Fruit fly (Drosophila melanogaster) whole organism, embryonic: ENCODE measurements around the gene Cln7.

Experiments
- ATbp ChIP-seq: fragments of 200-800 bp; sonication (Bioruptor generic); optimal IDR thresholded peaks from 2 replicates; lab custom pipeline; 2017; ENCODE audit warnings: missing biosample characterization, mild to moderate bottlenecking, missing genetic modification characterization, missing genetic modification reagents
- Atf3 ChIP-seq: fragments of 200-800 bp; sonication (Bioruptor generic); optimal IDR thresholded peaks from 3 replicates; lab custom pipeline; 2016; ENCODE audit warnings: missing biosample characterization, missing genetic modification characterization
- CG1024 ChIP-seq: fragments of 200-800 bp; sonication (Bioruptor generic); IDR thresholded peaks from 2 replicates; pipeline ENCODE4 v1.3.6; 2022; ENCODE audit warnings: missing biosample characterization, missing genetic modification characterization
- CG11398 ChIP-seq: fragments of 200-800 bp; sonication (Bioruptor generic); optimal IDR thresholded peaks from 2 replicates; lab custom pipeline; 2016; ENCODE audit warnings: missing biosample characterization, missing genetic modification characterization
- CG12942 ChIP-seq: fragments of 200-800 bp; sonication (Bioruptor generic); optimal IDR thresholded peaks from 3 replicates; lab custom pipeline; 2016; ENCODE audit warnings: missing biosample characterization, missing genetic modification characterization
- CG14014 ChIP-seq: fragments of 200-800 bp; sonication (Bioruptor generic); IDR thresholded peaks from 2 replicates; pipeline ENCODE4 v1.3.6; 2022; ENCODE audit warnings: missing biosample characterization, missing genetic modification characterization
- CG16813 ChIP-seq: fragments of 200-800 bp; sonication (Bioruptor generic); IDR thresholded peaks from 3 replicates; pipeline ENCODE4 v1.3.6; 2022; ENCODE audit warnings: missing biosample characterization, missing genetic modification characterization; ENCODE audit not compliant: partially characterized antibody
- CG17568 ChIP-seq: fragments of 200-800 bp; sonication (Bioruptor generic); optimal IDR thresholded peaks from 2 replicates; lab custom pipeline; 2018; ENCODE audit warnings: missing biosample characterization, mild to moderate bottlenecking, missing genetic modification characterization, moderate library complexity
- CG1792 ChIP-seq: fragments of 200-800 bp; sonication (Bioruptor generic); optimal IDR thresholded peaks from 2 replicates; lab custom pipeline; 2016; ENCODE audit warnings: missing biosample characterization, missing genetic modification characterization
- CG1832 ChIP-seq: fragments of 200-800 bp; sonication (Bioruptor generic); optimal IDR thresholded peaks from 2 replicates; lab custom pipeline; 2017; ENCODE audit warnings: missing biosample characterization, mild to moderate bottlenecking, missing genetic modification characterization, inconsistent platforms
- CG18764 ChIP-seq: fragments of 200-800 bp; sonication (Bioruptor generic); optimal IDR thresholded peaks from 3 replicates; lab custom pipeline; 2016; ENCODE audit warnings: missing biosample characterization, missing genetic modification characterization
- CG3065 ChIP-seq: fragments of 200-800 bp; sonication (Bioruptor generic); optimal IDR thresholded peaks from 2 replicates; lab custom pipeline; 2016; ENCODE audit warnings: missing biosample characterization, missing genetic modification characterization
- CG32767 ChIP-seq: fragments of 200-800 bp; sonication (Bioruptor generic); IDR thresholded peaks from 2 replicates; pipeline ENCODE4 v1.3.6; 2022; ENCODE audit warnings: missing biosample characterization, missing genetic modification characterization
- CG34422 ChIP-seq: fragments of 200-800 bp; sonication (Bioruptor generic); IDR thresholded peaks from 3 replicates; pipeline ENCODE4 v1.3.6; 2022; ENCODE audit warnings: missing biosample characterization, missing genetic modification characterization
- CG4328 ChIP-seq: fragments of 200-800 bp; sonication (Bioruptor generic); optimal IDR thresholded peaks from 3 replicates; lab custom pipeline; 2017; ENCODE audit warnings: missing biosample characterization, missing genetic modification reagents, missing genetic modification characterization
- CG4707 ChIP-seq: fragments of 200-800 bp; sonication (Bioruptor generic); optimal IDR thresholded peaks from 2 replicates; lab custom pipeline; 2018; ENCODE audit warnings: missing biosample characterization, mild to moderate bottlenecking, missing genetic modification characterization, moderate library complexity
- CG6175 ChIP-seq: fragments of 200-800 bp; sonication (Bioruptor generic); IDR thresholded peaks from 3 replicates; pipeline ENCODE4 v1.3.6; 2022; ENCODE audit warnings: missing biosample characterization, missing genetic modification characterization
- CG6854 ChIP-seq: fragments of 200-800 bp; sonication (Bioruptor generic); optimal IDR thresholded peaks from 3 replicates; lab custom pipeline; 2017; ENCODE audit warnings: missing biosample characterization, mild to moderate bottlenecking, missing genetic modification characterization
- CG7786 ChIP-seq: fragments of 200-800 bp; sonication (Bioruptor generic); optimal IDR thresholded peaks from 2 replicates; lab custom pipeline; 2016; ENCODE audit warnings: missing biosample characterization, missing genetic modification characterization
- CG7928 ChIP-seq: fragments of 200-800 bp; sonication (Bioruptor generic); optimal IDR thresholded peaks from 2 replicates; lab custom pipeline; 2017; ENCODE audit warnings: missing biosample characterization, mild to moderate bottlenecking, missing genetic modification characterization
- CG8281 ChIP-seq: fragments of 200-800 bp; sonication (Bioruptor generic); optimal IDR thresholded peaks from 2 replicates; lab custom pipeline; 2018; ENCODE audit warnings: missing biosample characterization, mild to moderate bottlenecking, missing genetic modification characterization, moderate library complexity
- CG9797 ChIP-seq: fragments of 200-800 bp; sonication (Bioruptor generic); optimal IDR thresholded peaks from 3 replicates; lab custom pipeline; 2018; ENCODE audit warnings: missing biosample characterization, mild to moderate bottlenecking, missing genetic modification characterization
- CG9817 ChIP-seq: fragments of 200-800 bp; sonication (Bioruptor generic); optimal IDR thresholded peaks from 2 replicates; lab custom pipeline; 2018; ENCODE audit warnings: missing biosample characterization, mild to moderate bottlenecking, missing genetic modification characterization, moderate library complexity
- CHES-1-like ChIP-seq: fragments of 200-800 bp; sonication (Bioruptor generic); optimal IDR thresholded peaks from 2 replicates; lab custom pipeline; 2016; ENCODE audit warnings: missing biosample characterization, missing genetic modification characterization
- D ChIP-seq, 2 experiments: fragments of 200-800 bp in 1 of 2; fragments of >200 bp in 1 of 2; sonication (Bioruptor generic) in 1 of 2; optimal IDR thresholded peaks; 2 replicates in 1 of 2; 3 replicates in 1 of 2; lab custom pipeline; 2017; ENCODE audit warnings: mild to moderate bottlenecking in 1 of 2, missing biosample characterization in 1 of 2, missing genetic modification characterization in 1 of 2, missing genetic modification reagents in 1 of 2
- Dek ChIP-seq: fragments of 200-800 bp; sonication (Bioruptor generic); optimal IDR thresholded peaks from 3 replicates; lab custom pipeline; 2019; ENCODE audit warnings: missing biosample characterization, mild to moderate bottlenecking, missing genetic modification characterization, moderate library complexity
- Dp ChIP-seq: fragments of 200-800 bp; sonication (Bioruptor generic); optimal IDR thresholded peaks from 2 replicates; lab custom pipeline; 2018; ENCODE audit warnings: missing biosample characterization, mild to moderate bottlenecking, missing genetic modification characterization, moderate library complexity
- Elba2 ChIP-seq: fragments of 200-800 bp; sonication (Bioruptor generic); optimal IDR thresholded peaks from 3 replicates; lab custom pipeline; 2016; ENCODE audit warnings: missing biosample characterization, missing genetic modification characterization
- Kr ChIP-seq: fragments of 200-800 bp; sonication (Bioruptor generic); optimal IDR thresholded peaks from 2 replicates; lab custom pipeline; 2017; ENCODE audit warnings: missing biosample characterization, mild to moderate bottlenecking, missing genetic modification characterization
- NC2α ChIP-seq: fragments of 200-800 bp; sonication (Bioruptor generic); optimal IDR thresholded peaks from 2 replicates; lab custom pipeline; 2016; ENCODE audit warnings: missing biosample characterization, missing genetic modification characterization
- NFAT ChIP-seq: fragments of 200-800 bp; sonication (Bioruptor generic); IDR thresholded peaks from 2 replicates; pipeline ENCODE4 v1.3.6; 2022; ENCODE audit warnings: missing biosample characterization, missing genetic modification characterization
- NfI ChIP-seq: fragments of 200-800 bp; sonication (Bioruptor generic); optimal IDR thresholded peaks from 3 replicates; lab custom pipeline; 2018; ENCODE audit warnings: missing biosample characterization, mild to moderate bottlenecking, missing genetic modification characterization, moderate library complexity
- Ravus ChIP-seq: fragments of 200-800 bp; sonication (Bioruptor generic); IDR thresholded peaks from 2 replicates; pipeline ENCODE4 v1.3.6; 2022; ENCODE audit warnings: missing biosample characterization, missing genetic modification characterization
- Rx ChIP-seq: fragments of 200-800 bp; sonication (Bioruptor generic); IDR thresholded peaks from 2 replicates; pipeline ENCODE4 v1.3.6; 2022; ENCODE audit warnings: missing biosample characterization, missing genetic modification characterization
- Ssrp ChIP-seq: fragments of 200-800 bp; sonication (Bioruptor generic); optimal IDR thresholded peaks from 2 replicates; lab custom pipeline; 2018; ENCODE audit warnings: missing biosample characterization, mild to moderate bottlenecking, missing genetic modification characterization, moderate library complexity
- YL-1 ChIP-seq: fragments of 200-800 bp; sonication (Bioruptor generic); optimal IDR thresholded peaks from 3 replicates; lab custom pipeline; 2017; ENCODE audit warnings: missing biosample characterization, mild to moderate bottlenecking, missing genetic modification characterization
- ato ChIP-seq: fragments of 200-800 bp; sonication (Bioruptor generic); IDR thresholded peaks from 2 replicates; pipeline ENCODE4 v1.3.6; 2022; ENCODE audit warnings: missing biosample characterization, missing genetic modification characterization; ENCODE audit not compliant: partially characterized antibody
- bab2 ChIP-seq: fragments of 200-800 bp; sonication (Bioruptor generic); optimal IDR thresholded peaks from 2 replicates; lab custom pipeline; 2016; ENCODE audit warnings: missing biosample characterization, missing genetic modification characterization
- esg ChIP-seq: fragments of 200-800 bp; sonication (Bioruptor generic); conservative IDR thresholded peaks from 2 replicates; pipeline ENCODE4 v1.3.6; 2022; ENCODE audit warnings: missing biosample characterization, missing genetic modification characterization
- fd102C ChIP-seq: fragments of 200-800 bp; sonication (Bioruptor generic); optimal IDR thresholded peaks from 2 replicates; lab custom pipeline; 2018; ENCODE audit warnings: missing biosample characterization, mild to moderate bottlenecking, missing genetic modification characterization, moderate library complexity
- fd3F ChIP-seq: fragments of 200-800 bp; sonication (Bioruptor generic); optimal IDR thresholded peaks from 2 replicates; lab custom pipeline; 2018; ENCODE audit warnings: missing biosample characterization, mild to moderate bottlenecking, missing genetic modification characterization, moderate library complexity
- jumu ChIP-seq: fragments of 200-800 bp; sonication (Bioruptor generic); optimal IDR thresholded peaks from 3 replicates; lab custom pipeline; 2016; ENCODE audit warnings: missing biosample characterization, missing genetic modification characterization
- pzg ChIP-seq: fragments of 200-800 bp; sonication (Bioruptor generic); optimal IDR thresholded peaks from 3 replicates; lab custom pipeline; 2018; ENCODE audit warnings: missing biosample characterization, mild to moderate bottlenecking, missing genetic modification characterization, moderate library complexity
- run ChIP-seq: fragments of 200-800 bp; sonication (Bioruptor generic); optimal IDR thresholded peaks from 3 replicates; lab custom pipeline; 2018; ENCODE audit warnings: missing biosample characterization, mild to moderate bottlenecking, missing genetic modification characterization
- scrt ChIP-seq: fragments of 200-800 bp; sonication (Bioruptor generic); optimal IDR thresholded peaks from 2 replicates; lab custom pipeline; 2018; ENCODE audit warnings: missing biosample characterization, mild to moderate bottlenecking, missing genetic modification characterization, moderate library complexity
- sim ChIP-seq: fragments of 200-800 bp; sonication (Bioruptor generic); IDR thresholded peaks from 2 replicates; pipeline ENCODE4 v1.3.6; 2022; ENCODE audit warnings: missing biosample characterization, missing genetic modification characterization
- slou ChIP-seq: fragments of 200-800 bp; sonication (Bioruptor generic); optimal IDR thresholded peaks from 3 replicates; lab custom pipeline; 2016; ENCODE audit warnings: missing biosample characterization, missing genetic modification characterization
- toy ChIP-seq: fragments of 200-800 bp; sonication (Bioruptor generic); IDR thresholded peaks from 2 replicates; pipeline ENCODE4 v1.3.6; 2022; ENCODE audit warnings: missing biosample characterization, missing genetic modification characterization
- ttk ChIP-seq: fragments of 200-800 bp; sonication (Bioruptor generic); IDR thresholded peaks from 2 replicates; pipeline ENCODE4 v2.1.2; 2022; ENCODE audit warnings: missing biosample characterization, missing genetic modification characterization
- unpg ChIP-seq: fragments of 200-800 bp; sonication (Bioruptor generic); optimal IDR thresholded peaks from 3 replicates; lab custom pipeline; 2018; ENCODE audit warnings: missing biosample characterization, mild to moderate bottlenecking, missing genetic modification characterization, moderate library complexity
- wek ChIP-seq: fragments of 200-800 bp; sonication (Bioruptor generic); optimal IDR thresholded peaks from 3 replicates; lab custom pipeline; 2018; ENCODE audit warnings: missing biosample characterization, mild to moderate bottlenecking, missing genetic modification characterization, moderate library complexity

The Cln7 gene

DNA sequence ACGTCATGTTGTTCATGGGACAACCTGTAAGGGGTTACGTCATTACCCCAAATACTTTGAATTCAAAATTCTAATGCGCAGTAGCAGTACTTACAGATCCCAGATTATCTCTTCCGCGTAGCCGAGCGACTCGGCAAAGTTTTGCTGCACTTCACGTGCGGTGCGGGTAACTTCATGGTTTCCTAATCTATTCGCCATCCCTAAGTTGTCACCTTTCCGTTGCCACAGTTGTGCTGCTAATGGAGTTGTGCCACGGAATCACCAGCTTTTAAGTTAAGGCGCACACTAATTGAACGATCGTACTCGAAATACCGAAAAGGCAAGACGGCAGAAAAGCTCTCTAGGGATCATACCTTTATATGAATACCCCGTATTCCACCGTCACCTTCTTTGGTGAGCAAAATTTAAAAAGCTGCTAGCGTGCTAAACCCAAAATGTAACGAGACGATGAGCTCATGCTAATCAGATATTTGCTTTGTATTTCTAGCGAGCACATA is 14.9 kb upstream of the Cln7 start, which contains the start of gene pst (continued):
- TF ChIP-seq CG14014: no peak
- TF ChIP-seq sim (GFP tag; lab: Robert Waterston, UW): no peak
- TF ChIP-seq CG3065 (GFP tag; lab: Kevin White, UChicago): no peak
- no peak for TF ChIP-seq CG4707 (GFP tag; lab: Kevin White, UChicago)
- no peak for TF ChIP-seq CG9817
- TF ChIP-seq NFAT (GFP tag; lab: Robert Waterston, UW): peak; percentile 44; the same call in 1 of the 2 replicates
- no peak for TF ChIP-seq Ravus (GFP tag; lab: Robert Waterston, UW)
- TF ChIP-seq CG9797 (GFP tag; lab: Kevin White, UChicago): no peak
- TF ChIP-seq Atf3: peak; percentile 22
- no peak for TF ChIP-seq scrt (GFP tag; lab: Kevin White, UChicago)
- no peak for TF ChIP-seq CG1792 (GFP tag; lab: Kevin White, UChicago)
- no peak for TF ChIP-seq NfI (GFP tag; lab: Kevin White, UChicago)
- no peak for TF ChIP-seq toy (GFP tag; lab: Robert Waterston, UW)
- TF ChIP-seq run (tag; lab: Kevin White, UChicago): no peak
- peak; percentile 14 for TF ChIP-seq NC2α (GFP tag; lab: Kevin White, UChicago)
- no peak for TF ChIP-seq jumu (GFP tag; lab: Kevin White, UChicago)
- no peak for TF ChIP-seq CG16813 (GFP tag; lab: Robert Waterston, UW)
- no peak for TF ChIP-seq Kr (GFP tag; lab: Kevin White, UChicago)
- TF ChIP-seq esg (GFP tag; lab: Robert Waterston, UW): no peak
- TF ChIP-seq bab2 (GFP tag; lab: Kevin White, UChicago): no peak
- peak; percentile 20 for TF ChIP-seq CG7786
- TF ChIP-seq CG1832 (GFP tag; lab: Kevin White, UChicago): no peak
- no peak for TF ChIP-seq slou (GFP tag; lab: Kevin White, UChicago)
- no peak for TF ChIP-seq CG34422 (GFP tag; lab: Robert Waterston, UW)
- no peak for TF ChIP-seq CG18764 (GFP tag; lab: Kevin White, UChicago)
- TF ChIP-seq CG11398 (GFP tag; lab: Kevin White, UChicago): peak; percentile 27
- TF ChIP-seq YL-1: no peak
- TF ChIP-seq CG7928: peak; percentile 66
- no peak; the same call in 1 of the 2 replicates for TF ChIP-seq ato (GFP tag; lab: Robert Waterston, UW)
- no peak for TF ChIP-seq fd102C (GFP tag; lab: Kevin White, UChicago)
- TF ChIP-seq ttk: no peak
- TF ChIP-seq wek (GFP tag; lab: Kevin White, UChicago): peak; percentile 96
- no peak for TF ChIP-seq fd3F (GFP tag; lab: Kevin White, UChicago)
- TF ChIP-seq CG17568 (GFP tag; lab: Kevin White, UChicago): peak; percentile 62
- no peak for TF ChIP-seq CG12942 (GFP tag; lab: Kevin White, UChicago)
- no peak for TF ChIP-seq ATbp (GFP tag; lab: Kevin White, UChicago)
- TF ChIP-seq CG4328: no peak
- TF ChIP-seq unpg: no peak
- peak; percentile 44 for TF ChIP-seq Dp
- TF ChIP-seq Rx: no peak
- no peak for TF ChIP-seq CG6854
- no peak for TF ChIP-seq CG1024 (GFP tag; lab: Robert Waterston, UW)
- no peak for TF ChIP-seq CG6175 (GFP tag; lab: Robert Waterston, UW)
- peak; percentile 20 for TF ChIP-seq CHES-1-like (GFP tag; lab: Kevin White, UChicago)
- no peak for TF ChIP-seq CG8281
- no peak for TF ChIP-seq CG32767 (GFP tag; lab: Robert Waterston, UW)
- TF ChIP-seq D (optimal IDR thresholded peaks at IDR 0.05; lab: Kevin White, UChicago): no peak
- TF ChIP-seq D (GFP tag; optimal IDR thresholded peaks at IDR 0.05; lab: Kevin White, UChicago): no peak
- no peak for TF ChIP-seq pzg (GFP tag; lab: Kevin White, UChicago)
- TF ChIP-seq Elba2 (GFP tag; lab: Kevin White, UChicago): no peak
- peak; percentile 35 for TF ChIP-seq Dek (tag; lab: Kevin White, UChicago)
- TF ChIP-seq Ssrp (tag; lab: Kevin White, UChicago): no peak
